Fruit fly (Drosophila melanogaster): Measurements from ENCODE around the gene CG13058.

CG13058 gene

dm6 chr3L:16329495-16329894 is 854 bp downstream of the CG13058 start, which contains the start of gene CG33061:
Gene CG33061, plus strand, starts transcription at chr3L:16329795.
- no peak for TF ChIP-seq CG10348 (GFP tag; IDR thresholded peaks at IDR 0.05)
- no peak for TF ChIP-seq EcR (GFP tag; optimal IDR thresholded peaks at IDR 0.05)
- no peak for TF ChIP-seq CG15710 (tag; optimal IDR thresholded peaks at IDR 0.05)

dm6 chr3L:16330740-16331139 is 2.1 kb downstream of the CG13058 start, which contains the start of gene CG33060:
Gene CG33060, plus strand, starts transcription at chr3L:16331040.
- TF ChIP-seq CG32121 (GFP tag; IDR thresholded peaks at IDR 0.05) (no peak), CG10348 (GFP tag; IDR thresholded peaks at IDR 0.05) (no peak), CG8159 (tag; optimal IDR thresholded peaks at IDR 0.05) (no peak), D1 (tag; optimal IDR thresholded peaks at IDR 0.05) (no peak), gl (tag; optimal IDR thresholded peaks at IDR 0.05) (no peak), CG15710 (tag; optimal IDR thresholded peaks at IDR 0.05) (no peak), CG14655 (GFP tag; optimal IDR thresholded peaks at IDR 0.05) (no peak), EcR (GFP tag; optimal IDR thresholded peaks at IDR 0.05) (no peak), Pif1A (GFP tag; optimal IDR thresholded peaks at IDR 0.05) (no peak), Ets98B (GFP tag; IDR thresholded peaks at IDR 0.05) (no peak), CG34367 (tag; optimal IDR thresholded peaks at IDR 0.05) (no peak)

- TF ChIP-seq CG32121 (GFP tag; IDR thresholded peaks at IDR 0.05), result no peak
- no peak for TF ChIP-seq CG10348 (GFP tag; IDR thresholded peaks at IDR 0.05)
- no peak for TF ChIP-seq gl (tag; optimal IDR thresholded peaks at IDR 0.05)
- TF ChIP-seq CG34367 (tag; optimal IDR thresholded peaks at IDR 0.05), result no peak
- TF ChIP-seq CG12605 (GFP tag; IDR thresholded peaks at IDR 0.05), result no peak
- TF ChIP-seq CG13204 (GFP tag; optimal IDR thresholded peaks at IDR 0.05), result no peak
- TF ChIP-seq Snoo (tag; optimal IDR thresholded peaks at IDR 0.05), result no peak
- TF ChIP-seq Pif1B (GFP tag; optimal IDR thresholded peaks at IDR 0.05), result no peak
- no peak for TF ChIP-seq Ets98B (GFP tag; IDR thresholded peaks at IDR 0.05)
- no peak for TF ChIP-seq rn (GFP tag; IDR thresholded peaks at IDR 0.05)
- TF ChIP-seq EcR (GFP tag; optimal IDR thresholded peaks at IDR 0.05), result no peak
- no peak for TF ChIP-seq CG8159 (tag; optimal IDR thresholded peaks at IDR 0.05)
- TF ChIP-seq CG4496 (GFP tag; IDR thresholded peaks at IDR 0.05), result no peak
- TF ChIP-seq fd96Ca (GFP tag; IDR thresholded peaks at IDR 0.05), result no peak
- TF ChIP-seq CG8301 (tag; optimal IDR thresholded peaks at IDR 0.05), result no peak
- no peak for TF ChIP-seq CG15710 (tag; optimal IDR thresholded peaks at IDR 0.05)
- no peak for TF ChIP-seq CG17806 (tag; optimal IDR thresholded peaks at IDR 0.05)
- no peak for TF ChIP-seq Pif1A (GFP tag; optimal IDR thresholded peaks at IDR 0.05)
- no peak for TF ChIP-seq CG14655 (GFP tag; optimal IDR thresholded peaks at IDR 0.05)
These were observed 3.0 kb downstream of the CG13058 start, which contains the start of gene retinin for dm6 chr3L:16331633-16332032. Gene retinin, plus strand, starts transcription at chr3L:16331933.

- TF ChIP-seq CG14655 (GFP tag; optimal IDR thresholded peaks at IDR 0.05), result no peak
- TF ChIP-seq CG15710 (tag; optimal IDR thresholded peaks at IDR 0.05), result no peak
- TF ChIP-seq Snoo (tag; optimal IDR thresholded peaks at IDR 0.05), result no peak
- no peak for TF ChIP-seq CG13204 (GFP tag; optimal IDR thresholded peaks at IDR 0.05)
- no peak for TF ChIP-seq CG10348 (GFP tag; IDR thresholded peaks at IDR 0.05)
- no peak for TF ChIP-seq EcR (GFP tag; optimal IDR thresholded peaks at IDR 0.05)
These were observed 4.4 kb downstream of the CG13058 start, which contains the start of gene CG13056 for dm6 chr3L:16333013-16333412. Gene CG13056, plus strand, starts transcription at chr3L:16333313.

dm6 chr3L:16334876-16335275 is 6.2 kb downstream of the CG13058 start:
- TF ChIP-seq CG17806 (tag; optimal IDR thresholded peaks at IDR 0.05) (no peak), EcR (GFP tag; optimal IDR thresholded peaks at IDR 0.05) (peak; percentile 25), fd96Ca (GFP tag; IDR thresholded peaks at IDR 0.05) (0 out of 3 replicates have a peak, but pooled peaks have one; percentile 15), CG4496 (GFP tag; IDR thresholded peaks at IDR 0.05) (peak; percentile 69; the same call in 2 of the 3 replicates)

- TF ChIP-seq CG4496 (GFP tag; IDR thresholded peaks at IDR 0.05) (no peak), CG9948 (tag; optimal IDR thresholded peaks at IDR 0.05) (no peak), CG17806 (tag; optimal IDR thresholded peaks at IDR 0.05) (no peak), rn (GFP tag; IDR thresholded peaks at IDR 0.05) (no peak), CG12605 (GFP tag; IDR thresholded peaks at IDR 0.05) (no peak), CG8159 (tag; optimal IDR thresholded peaks at IDR 0.05) (no peak), CG8301 (tag; optimal IDR thresholded peaks at IDR 0.05) (no peak), CG15710 (tag; optimal IDR thresholded peaks at IDR 0.05) (no peak), CG14655 (GFP tag; optimal IDR thresholded peaks at IDR 0.05) (no peak), CG13204 (GFP tag; optimal IDR thresholded peaks at IDR 0.05) (no peak), Ets98B (GFP tag; IDR thresholded peaks at IDR 0.05) (no peak), EcR (GFP tag; optimal IDR thresholded peaks at IDR 0.05) (no peak), Pif1B (GFP tag; optimal IDR thresholded peaks at IDR 0.05) (no peak), CG32121 (GFP tag; IDR thresholded peaks at IDR 0.05) (no peak), Pif1A (GFP tag; optimal IDR thresholded peaks at IDR 0.05) (no peak), CG10348 (GFP tag; IDR thresholded peaks at IDR 0.05) (no peak), D1 (tag; optimal IDR thresholded peaks at IDR 0.05) (no peak), Snoo (tag; optimal IDR thresholded peaks at IDR 0.05) (no peak), gl (tag; optimal IDR thresholded peaks at IDR 0.05) (no peak)
These were observed 9.1 kb downstream of the CG13058 start for dm6 chr3L:16337739-16338138.

dm6 chr3L:16338703-16339102 is 10.1 kb downstream of the CG13058 start, which contains the start of gene CG4998:
Gene CG4998, plus strand, starts transcription at chr3L:16339003.
- TF ChIP-seq D1 (tag; optimal IDR thresholded peaks at IDR 0.05) (no peak), CG8301 (tag; optimal IDR thresholded peaks at IDR 0.05) (no peak), CG32121 (GFP tag; IDR thresholded peaks at IDR 0.05) (no peak), CG17806 (tag; optimal IDR thresholded peaks at IDR 0.05) (no peak), CG34367 (tag; optimal IDR thresholded peaks at IDR 0.05) (no peak), rn (GFP tag; IDR thresholded peaks at IDR 0.05) (no peak), Pif1A (GFP tag; optimal IDR thresholded peaks at IDR 0.05) (no peak), Ets98B (GFP tag; IDR thresholded peaks at IDR 0.05) (no peak), Pif1B (GFP tag; optimal IDR thresholded peaks at IDR 0.05) (no peak), CG14655 (GFP tag; optimal IDR thresholded peaks at IDR 0.05) (no peak), CG8159 (tag; optimal IDR thresholded peaks at IDR 0.05) (no peak), gl (tag; optimal IDR thresholded peaks at IDR 0.05) (no peak), fd96Ca (GFP tag; IDR thresholded peaks at IDR 0.05) (no peak)
